Worm (Caenorhabditis elegans) whole organism, mixed stage, embryonic: ENCODE data around the gene mec-14.

Experiments used
- M03D4.4 ChIP-seq: sonication (generic microtip); optimal IDR thresholded peaks from 2 replicates; lab custom pipeline; 2017; ENCODE audit warnings: mild to moderate bottlenecking, missing genetic modification characterization, missing compliant biosample characterization
- bed-3 ChIP-seq: fragments of 200-800 bp; sonication (Bioruptor generic); optimal IDR thresholded peaks from 3 replicates; lab custom pipeline; 2018; ENCODE audit warnings: mild to moderate bottlenecking, missing genetic modification characterization, moderate library complexity, missing compliant biosample characterization
- blmp-1 ChIP-seq: fragments of 150-350 bp; optimal IDR thresholded peaks from 2 replicates; lab custom pipeline; 2014; ENCODE audit warnings: missing biosample characterization, missing genetic modification characterization
- ceh-39 ChIP-seq: fragments of 150-350 bp; optimal IDR thresholded peaks from 2 replicates; lab custom pipeline; 2014; ENCODE audit warnings: missing biosample characterization, missing genetic modification characterization
- ceh-83 ChIP-seq: fragments of 200-800 bp; sonication (Bioruptor generic); optimal IDR thresholded peaks from 2 replicates; lab custom pipeline; 2018; ENCODE audit warnings: mild to moderate bottlenecking, missing genetic modification characterization, missing compliant biosample characterization
- ces-1 ChIP-seq: fragments of 150-350 bp; optimal IDR thresholded peaks from 2 replicates; lab custom pipeline; 2014; ENCODE audit warnings: missing biosample characterization, missing genetic modification reagents, missing genetic modification characterization
- cnd-1 ChIP-seq: fragments of 200-800 bp; sonication (Bioruptor generic); optimal IDR thresholded peaks from 2 replicates; lab custom pipeline; 2018; ENCODE audit warnings: mild to moderate bottlenecking, missing genetic modification characterization, missing compliant biosample characterization
- drap-1 ChIP-seq: fragments of 200-800 bp; sonication (Bioruptor generic); optimal IDR thresholded peaks from 3 replicates; lab custom pipeline; 2018; ENCODE audit warnings: mild to moderate bottlenecking, missing genetic modification characterization, missing compliant biosample characterization
- flh-1 ChIP-seq: fragments of 200-800 bp; sonication (Bioruptor generic); optimal IDR thresholded peaks from 2 replicates; lab custom pipeline; 2018; ENCODE audit warnings: mild to moderate bottlenecking, missing genetic modification characterization, moderate library complexity, missing compliant biosample characterization
- ham-2 ChIP-seq: fragments of 200-800 bp; sonication (Bioruptor generic); optimal IDR thresholded peaks from 2 replicates; lab custom pipeline; 2018; ENCODE audit warnings: mild to moderate bottlenecking, missing genetic modification characterization, missing compliant biosample characterization
- hlh-1 ChIP-seq: fragments of 150-350 bp; optimal IDR thresholded peaks from 2 replicates; lab custom pipeline; 2014; ENCODE audit warnings: missing biosample characterization, missing genetic modification reagents, missing genetic modification characterization
- lin-13 ChIP-seq: fragments of 150-350 bp; optimal IDR thresholded peaks from 2 replicates; lab custom pipeline; 2014; ENCODE audit warnings: missing biosample characterization, missing genetic modification characterization
- lin-32 ChIP-seq: fragments of 200-800 bp; sonication (Bioruptor generic); optimal IDR thresholded peaks from 2 replicates; lab custom pipeline; 2018; ENCODE audit warnings: mild to moderate bottlenecking, missing genetic modification characterization, missing compliant biosample characterization
- lsy-2 ChIP-seq: fragments of 150-350 bp; optimal IDR thresholded peaks from 2 replicates; lab custom pipeline; 2014; ENCODE audit warnings: missing biosample characterization, missing genetic modification characterization
- mab-5 ChIP-seq: fragments of 150-350 bp; optimal IDR thresholded peaks from 2 replicates; lab custom pipeline; 2014; ENCODE audit warnings: missing biosample characterization, missing genetic modification characterization
- mep-1 ChIP-seq: fragments of 150-350 bp; optimal IDR thresholded peaks from 2 replicates; lab custom pipeline; 2017; ENCODE audit warnings: missing biosample characterization, missing genetic modification reagents, missing genetic modification characterization, inconsistent platforms
- mls-2 ChIP-seq: sonication (generic microtip); optimal IDR thresholded peaks from 2 replicates; lab custom pipeline; 2016; ENCODE audit warnings: mild to moderate bottlenecking, missing genetic modification characterization, moderate library complexity, missing compliant biosample characterization
- nhr-2 ChIP-seq: fragments of 150-350 bp; optimal IDR thresholded peaks from 2 replicates; lab custom pipeline; 2014; ENCODE audit warnings: missing biosample characterization, missing genetic modification characterization
- nhr-237 ChIP-seq: fragments of 150-350 bp; optimal IDR thresholded peaks from 2 replicates; lab custom pipeline; 2014; ENCODE audit warnings: missing biosample characterization, missing genetic modification characterization
- nhr-28 ChIP-seq: fragments of 150-350 bp; optimal IDR thresholded peaks from 2 replicates; lab custom pipeline; 2014; ENCODE audit warnings: missing biosample characterization, missing genetic modification characterization
- pha-4 ChIP-seq: fragments of 150-350 bp; optimal IDR thresholded peaks from 2 replicates; lab custom pipeline; 2018; ENCODE audit warnings: missing biosample characterization, missing genetic modification reagents, missing genetic modification characterization
- sem-2 ChIP-seq: fragments of 200-800 bp; sonication (Bioruptor generic); optimal IDR thresholded peaks from 2 replicates; lab custom pipeline; 2018; ENCODE audit warnings: mild to moderate bottlenecking, missing genetic modification characterization, missing compliant biosample characterization
- snpc-4 ChIP-seq: fragments of 150-350 bp; optimal IDR thresholded peaks from 2 replicates; lab custom pipeline; 2014; ENCODE audit warnings: missing biosample characterization, missing genetic modification characterization
- tbx-8 ChIP-seq: fragments of 200-800 bp; sonication (Bioruptor generic); optimal IDR thresholded peaks from 2 replicates; lab custom pipeline; 2018; ENCODE audit warnings: mild to moderate bottlenecking, missing genetic modification characterization, moderate library complexity, missing compliant biosample characterization
- unc-120 ChIP-seq: sonication (generic microtip); optimal IDR thresholded peaks from 2 replicates; lab custom pipeline; 2017; ENCODE audit warnings: missing genetic modification characterization, missing compliant biosample characterization; ENCODE audit not compliant: poor library complexity, severe bottlenecking
- unc-39 ChIP-seq: fragments of 150-350 bp; optimal IDR thresholded peaks from 2 replicates; lab custom pipeline; 2014; ENCODE audit warnings: missing biosample characterization, missing genetic modification characterization
- unc-62 ChIP-seq: fragments of 150-350 bp; optimal IDR thresholded peaks from 2 replicates; lab custom pipeline; 2014; ENCODE audit warnings: missing biosample characterization, missing genetic modification reagents, missing genetic modification characterization
- zip-8 ChIP-seq: fragments of 150-350 bp; optimal IDR thresholded peaks from 2 replicates; lab custom pipeline; 2014; ENCODE audit warnings: missing biosample characterization, missing genetic modification characterization
- ztf-11 ChIP-seq: fragments of 150-350 bp; optimal IDR thresholded peaks from 2 replicates; lab custom pipeline; 2014; ENCODE audit warnings: missing biosample characterization, missing genetic modification characterization

Gene mec-14

ce11 chrIII:7232782-7233181 lies 40.0 kb upstream of the mec-14 start, which contains the start of gene adr-2:
adr-2 (minus strand) TSS chrIII:7232882.
- TF ChIP-seq unc-120 (tag; lab: Kevin White, UChicago) (no peak), M03D4.4 (no peak), ces-1 (GFP tag; lab: Kevin White, UChicago) (no peak), mls-2 (tag; lab: Kevin White, UChicago) (no peak), drap-1 (no peak), unc-39 (tag; lab: Kevin White, UChicago) (no peak), cnd-1 (tag; lab: Kevin White, UChicago) (no peak), lin-32 (no peak), ztf-11 (no peak), ceh-83 (GFP tag; lab: Kevin White, UChicago) (no peak), mab-5 (tag; lab: Kevin White, UChicago) (no peak), nhr-28 (tag; lab: Kevin White, UChicago) (no peak), nhr-237 (no peak), ceh-39 (tag; lab: Kevin White, UChicago) (no peak), pha-4 (tag; lab: Kevin White, UChicago) (no peak)
- TF ChIP-seq, all 35 proteins: peak for 0

ce11 chrIII:7230841-7231240 lies 38.0 kb upstream of the mec-14 start, which contains the start of gene R151.10:
R151.10 (minus strand) TSS chrIII:7230941.
- TF ChIP-seq pha-4 (tag; lab: Kevin White, UChicago): no peak
- TF ChIP-seq cnd-1 (tag; lab: Kevin White, UChicago): no peak
- no peak for TF ChIP-seq zip-8 (tag; lab: Kevin White, UChicago)
- no peak for TF ChIP-seq hlh-1
- TF ChIP-seq snpc-4 (tag; lab: Kevin White, UChicago): no peak
- no peak for TF ChIP-seq blmp-1
- TF ChIP-seq ham-2 (GFP tag; lab: Kevin White, UChicago): no peak
- no peak for TF ChIP-seq nhr-28 (tag; lab: Kevin White, UChicago)
- no peak for TF ChIP-seq mls-2 (tag; lab: Kevin White, UChicago)
- TF ChIP-seq sem-2 (GFP tag; lab: Kevin White, UChicago): no peak
- no peak for TF ChIP-seq lin-32
- TF ChIP-seq tbx-8 (GFP tag; lab: Kevin White, UChicago): no peak
- no peak for TF ChIP-seq ces-1 (GFP tag; lab: Kevin White, UChicago)

ce11 chrIII:7229687-7230086 lies 36.9 kb upstream of the mec-14 start, which contains the start of gene R151.8:
R151.8 (minus strand) TSS chrIII:7229787.
- no peak for TF ChIP-seq zip-8 (tag; lab: Kevin White, UChicago)
- TF ChIP-seq flh-1 (GFP tag; lab: Kevin White, UChicago): no peak
- TF ChIP-seq ceh-83 (GFP tag; lab: Kevin White, UChicago): no peak
- TF ChIP-seq ces-1 (GFP tag; lab: Kevin White, UChicago): no peak
- TF ChIP-seq drap-1: no peak
- no peak for TF ChIP-seq M03D4.4
- TF ChIP-seq nhr-2 (tag; lab: Kevin White, UChicago): no peak
- no peak for TF ChIP-seq sem-2 (GFP tag; lab: Kevin White, UChicago)
- no peak for TF ChIP-seq ztf-11
- no peak for TF ChIP-seq pha-4 (tag; lab: Kevin White, UChicago)
- TF ChIP-seq blmp-1: no peak
- no peak for TF ChIP-seq lsy-2
- TF ChIP-seq, all 35 proteins: peak for 0

DNA sequence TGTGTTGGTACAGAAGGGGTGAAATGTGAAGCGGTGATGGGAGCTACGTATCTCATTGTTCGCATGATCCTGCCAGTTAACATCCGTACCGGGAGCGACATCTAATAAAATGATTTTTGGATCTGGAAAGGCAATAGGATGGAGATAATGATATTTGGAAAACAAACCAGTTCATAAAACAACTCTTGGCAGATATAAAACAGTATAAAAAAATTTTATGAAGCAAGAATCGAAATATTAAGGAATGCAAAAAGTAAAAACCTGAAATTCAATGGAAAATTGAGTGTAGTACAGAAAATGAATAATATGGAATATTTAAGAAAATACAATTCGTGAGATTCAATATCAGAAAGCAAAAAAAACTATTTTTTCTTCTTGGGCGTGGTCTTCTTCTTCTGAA lies 33.8 kb upstream of the mec-14 start, which contains the start of gene hsp-75:
TSS of gene hsp-75 (minus strand) at position 101 of the 400 bp plus-strand sequence.
- TF ChIP-seq nhr-237 (no peak), mls-2 (tag; lab: Kevin White, UChicago) (no peak), nhr-2 (tag; lab: Kevin White, UChicago) (no peak), unc-62 (GFP tag; lab: Kevin White, UChicago) (no peak), ham-2 (GFP tag; lab: Kevin White, UChicago) (no peak), lsy-2 (no peak), lin-32 (no peak), unc-39 (tag; lab: Kevin White, UChicago) (no peak), tbx-8 (GFP tag; lab: Kevin White, UChicago) (no peak), ces-1 (GFP tag; lab: Kevin White, UChicago) (no peak), bed-3 (GFP tag; lab: Kevin White, UChicago) (no peak), flh-1 (GFP tag; lab: Kevin White, UChicago) (no peak), nhr-28 (tag; lab: Kevin White, UChicago) (no peak), zip-8 (tag; lab: Kevin White, UChicago) (no peak), mep-1 (no peak)

- TF ChIP-seq lin-32 (no peak), zip-8 (tag; lab: Kevin White, UChicago) (no peak), drap-1 (no peak), ceh-39 (tag; lab: Kevin White, UChicago) (no peak), unc-62 (GFP tag; lab: Kevin White, UChicago) (no peak), ham-2 (GFP tag; lab: Kevin White, UChicago) (no peak), lin-13 (no peak)
Measured at ce11 chrIII:7223029-7223428, 30.2 kb upstream of the mec-14 start, which contains the start of gene der-2. der-2 (minus strand) TSS chrIII:7223129.
